Fruit fly (Drosophila melanogaster) whole organism, wandering third instar larva: ENCODE data around the gene Rh6.

Source experiments
- Dfd ChIP-seq: fragments of >200 bp; optimal IDR thresholded peaks from 2 replicates; lab custom pipeline; 2017; ENCODE audit warnings: missing biosample characterization, missing genetic modification characterization
- GATAd ChIP-seq: sonication (Bioruptor generic); optimal IDR thresholded peaks from 2 replicates; lab custom pipeline; 2016; ENCODE audit warnings: missing biosample characterization, missing genetic modification characterization
- Hnf4 ChIP-seq: fragments of 200-800 bp; sonication (Bioruptor generic); optimal IDR thresholded peaks from 2 replicates; lab custom pipeline; 2016; ENCODE audit warnings: missing biosample characterization, mild to moderate bottlenecking, missing genetic modification characterization
- OdsH ChIP-seq: fragments of 200-800 bp; sonication (Bioruptor generic); optimal IDR thresholded peaks from 2 replicates; lab custom pipeline; 2016; ENCODE audit warnings: missing biosample characterization, mild to moderate bottlenecking, missing genetic modification characterization
- br ChIP-seq: fragments of 200-800 bp; sonication (Bioruptor generic); optimal IDR thresholded peaks from 2 replicates; lab custom pipeline; 2016; ENCODE audit warnings: missing biosample characterization, missing genetic modification characterization
- foxo ChIP-seq, 2 experiments: fragments of 200-800 bp; sonication (Bioruptor generic); optimal IDR thresholded peaks; 2 replicates in 1 of 2; 3 replicates in 1 of 2; lab custom pipeline; 2016 to 2017; ENCODE audit warnings: missing biosample characterization in 2 of 2, missing genetic modification characterization in 2 of 2
- fru ChIP-seq: fragments of 200-800 bp; sonication (Bioruptor generic); optimal IDR thresholded peaks from 3 replicates; lab custom pipeline; 2016; ENCODE audit warnings: missing biosample characterization, mild to moderate bottlenecking, missing genetic modification characterization
- rgr ChIP-seq: fragments of 200-800 bp; sonication (Bioruptor generic); optimal IDR thresholded peaks from 3 replicates; lab custom pipeline; 2016; ENCODE audit warnings: missing biosample characterization, mild to moderate bottlenecking, missing genetic modification characterization

DNA sequence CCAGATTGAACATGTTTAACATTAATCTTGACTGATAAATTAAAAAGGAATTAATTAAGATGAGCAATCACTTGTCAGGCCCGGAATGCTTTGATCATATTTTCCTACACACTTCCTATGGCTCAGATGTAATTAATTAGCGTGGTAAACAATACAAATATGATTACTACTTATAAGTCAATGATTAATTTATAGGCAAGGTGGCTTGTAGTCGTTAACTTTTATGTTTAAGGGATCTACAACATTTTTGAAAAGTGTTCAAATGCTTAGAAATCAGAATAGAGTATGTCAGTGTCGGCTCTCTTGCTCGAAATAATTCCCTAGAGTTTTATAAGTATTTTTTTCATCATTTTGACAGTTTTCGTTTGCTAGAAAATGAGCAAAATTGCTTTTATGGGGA lies 11.2 kb upstream of the Rh6 start:
- TF ChIP-seq GATAd (GFP tag; lab: Kevin White, UChicago) (no peak), Dfd (GFP tag; lab: Kevin White, UChicago) (no peak), fru (GFP tag; lab: Kevin White, UChicago) (no peak), OdsH (no peak), Hnf4 (GFP tag; lab: Kevin White, UChicago) (no peak), br (GFP tag; lab: Kevin White, UChicago) (no peak), foxo (GFP tag; optimal IDR thresholded peaks at IDR 0.05; lab: Kevin White, UChicago) (no peak), rgr (no peak)
